Worm (Caenorhabditis elegans) whole organism, midembryonic: Measurements from ENCODE around the gene srt-27.

Experiments
- flt-1 ChIP-seq: fragments of 200-800 bp; sonication (Bioruptor generic); IDR thresholded peaks from 2 replicates; pipeline ENCODE4 v1.3.6; 2022; ENCODE audit warnings: missing genetic modification characterization, missing compliant biosample characterization
- klf-2 ChIP-seq: fragments of 200-800 bp; sonication (Bioruptor generic); conservative IDR thresholded peaks from 2 replicates; pipeline ENCODE4 v1.3.6; 2022; ENCODE audit warnings: missing genetic modification reagents, missing genetic modification characterization, missing compliant biosample characterization
- ref-1 ChIP-seq: fragments of 200-800 bp; sonication (Bioruptor generic); conservative IDR thresholded peaks from 2 replicates; pipeline ENCODE4 v1.3.6; 2022; ENCODE audit warnings: missing genetic modification reagents, missing genetic modification characterization, missing compliant biosample characterization

DNA sequence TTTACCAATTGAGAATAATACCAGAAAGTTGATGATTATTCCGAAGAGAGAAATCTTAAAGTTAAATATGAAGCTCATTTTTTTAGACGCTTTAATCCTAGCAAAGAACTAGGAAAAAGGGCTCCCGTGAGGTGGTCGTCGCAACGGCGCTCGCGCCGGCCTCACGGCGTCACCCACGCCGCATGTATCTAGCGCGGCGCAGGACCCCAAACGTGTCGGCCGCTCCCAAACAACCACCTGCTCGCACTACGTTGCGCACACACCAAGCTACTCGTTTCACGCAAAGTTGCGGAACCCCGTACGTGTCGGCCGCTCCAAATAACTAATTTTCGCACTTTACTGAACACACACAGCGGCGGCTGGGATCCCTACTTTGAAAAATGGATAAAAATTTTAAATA is 25.7 kb upstream of the srt-27 start:
- TF ChIP-seq flt-1 (GFP tag; lab: Robert Waterston, UW) (no peak), ref-1 (GFP tag; lab: Robert Waterston, UW) (no peak), klf-2 (GFP tag; lab: Robert Waterston, UW) (no peak)
